Worm (Caenorhabditis elegans) whole organism, mixed stage, embryonic: ENCODE data around the gene C14C11.7.

Source experiments
- blmp-1 ChIP-seq: fragments of 150-350 bp; optimal IDR thresholded peaks from 2 replicates; lab custom pipeline; 2014; ENCODE audit warnings: missing biosample characterization, missing genetic modification characterization
- ceh-43 ChIP-seq: fragments of 200-800 bp; sonication (Bioruptor generic); optimal IDR thresholded peaks from 2 replicates; lab custom pipeline; 2018; ENCODE audit warnings: mild to moderate bottlenecking, missing genetic modification characterization, moderate library complexity, missing compliant biosample characterization
- ces-1 ChIP-seq: fragments of 150-350 bp; optimal IDR thresholded peaks from 2 replicates; lab custom pipeline; 2014; ENCODE audit warnings: missing biosample characterization, missing genetic modification reagents, missing genetic modification characterization
- cnd-1 ChIP-seq: fragments of 200-800 bp; sonication (Bioruptor generic); optimal IDR thresholded peaks from 2 replicates; lab custom pipeline; 2018; ENCODE audit warnings: mild to moderate bottlenecking, missing genetic modification characterization, missing compliant biosample characterization
- elt-3 ChIP-seq: fragments of 150-350 bp; optimal IDR thresholded peaks from 2 replicates; lab custom pipeline; 2014; ENCODE audit warnings: missing biosample characterization, missing genetic modification characterization
- mls-2 ChIP-seq: sonication (generic microtip); optimal IDR thresholded peaks from 2 replicates; lab custom pipeline; 2016; ENCODE audit warnings: mild to moderate bottlenecking, missing genetic modification characterization, moderate library complexity, missing compliant biosample characterization
- pha-4 ChIP-seq: fragments of 150-350 bp; optimal IDR thresholded peaks from 2 replicates; lab custom pipeline; 2018; ENCODE audit warnings: missing biosample characterization, missing genetic modification reagents, missing genetic modification characterization
- unc-39 ChIP-seq: fragments of 150-350 bp; optimal IDR thresholded peaks from 2 replicates; lab custom pipeline; 2014; ENCODE audit warnings: missing biosample characterization, missing genetic modification characterization
- ztf-11 ChIP-seq: fragments of 150-350 bp; optimal IDR thresholded peaks from 2 replicates; lab custom pipeline; 2014; ENCODE audit warnings: missing biosample characterization, missing genetic modification characterization

DNA sequence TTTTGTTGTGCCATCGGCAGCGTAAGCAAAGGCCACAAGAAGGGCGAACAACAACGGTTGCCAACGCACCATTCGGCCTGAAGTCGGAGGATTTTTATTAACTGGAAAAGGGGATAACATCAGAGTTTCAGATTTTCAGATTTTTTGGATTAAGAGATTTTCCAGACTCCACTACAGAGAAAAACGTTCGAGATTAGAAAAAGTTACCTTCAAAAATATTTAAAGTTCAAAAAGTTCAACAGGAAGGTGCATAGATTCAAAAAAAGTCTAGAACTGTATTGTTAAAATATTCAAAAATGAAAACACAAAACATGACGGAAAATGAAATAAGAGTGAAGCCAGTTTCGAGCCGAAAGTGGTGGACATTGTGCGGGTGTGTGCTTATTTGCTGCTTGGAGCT is 10.1 kb upstream of the C14C11.7 start, which contains the start of gene pqn-13:
- TF ChIP-seq ces-1 (GFP tag; lab: Kevin White, UChicago) = no peak
- TF ChIP-seq unc-39 (tag; lab: Kevin White, UChicago) = no peak
- no peak for TF ChIP-seq ztf-11 (tag; lab: Kevin White, UChicago)
- no peak for TF ChIP-seq blmp-1 (tag; lab: Kevin White, UChicago)
- no peak for TF ChIP-seq mls-2 (tag; lab: Kevin White, UChicago)
- TF ChIP-seq pha-4 = no peak
- no peak for TF ChIP-seq cnd-1 (tag; lab: Kevin White, UChicago)
- TF ChIP-seq ceh-43 = no peak
- no peak for TF ChIP-seq elt-3 (tag; lab: Kevin White, UChicago)
